Worm (Caenorhabditis elegans) whole organism, late embryonic: ENCODE data around the gene F36G9.13.
A peak's percentile ranks its signal among the peaks of the same experiment; 100 is the strongest.
"Not testable (repeated sequence)": the region's sequence is repeated elsewhere in the genome, so short reads cannot be mapped to it uniquely, and the experiment has no call there.

ENCODE experiments used
- C08G9.2 ChIP-seq: sonication (generic microtip); optimal IDR thresholded peaks from 2 replicates; lab custom pipeline; 2016; ENCODE audit warnings: mild to moderate bottlenecking, missing genetic modification characterization, moderate library complexity, missing compliant biosample characterization
- C38D4.7 ChIP-seq: fragments of 200-800 bp; sonication (Bioruptor generic); optimal IDR thresholded peaks from 2 replicates; lab custom pipeline; 2018; ENCODE audit warnings: mild to moderate bottlenecking, missing genetic modification characterization, moderate library complexity, missing compliant biosample characterization
- K02D7.2 ChIP-seq: sonication (generic microtip); optimal IDR thresholded peaks from 2 replicates; lab custom pipeline; 2017; ENCODE audit warnings: mild to moderate bottlenecking, missing genetic modification characterization, missing compliant biosample characterization
- K09A11.1 ChIP-seq: sonication (generic microtip); optimal IDR thresholded peaks from 2 replicates; lab custom pipeline; 2017; ENCODE audit warnings: antibody characterized with exemption, mild to moderate bottlenecking, missing genetic modification characterization, missing compliant biosample characterization; ENCODE audit not compliant: insufficient read depth
- Y22D7AL.16 ChIP-seq: sonication (generic microtip); optimal IDR thresholded peaks from 2 replicates; lab custom pipeline; 2016; ENCODE audit warnings: missing genetic modification characterization, missing compliant biosample characterization
- ama-1 ChIP-seq: fragments of 150-350 bp; optimal IDR thresholded peaks from 2 replicates; lab custom pipeline; 2014
- ceh-14 ChIP-seq: sonication (generic microtip); optimal IDR thresholded peaks from 2 replicates; lab custom pipeline; 2016; ENCODE audit warnings: missing genotype, missing genetic modification characterization, missing compliant biosample characterization
- ceh-18 ChIP-seq: sonication (generic microtip); optimal IDR thresholded peaks from 2 replicates; lab custom pipeline; 2016; ENCODE audit warnings: missing genetic modification characterization, missing compliant biosample characterization
- ceh-19 ChIP-seq: fragments of 200-800 bp; sonication (Bioruptor generic); optimal IDR thresholded peaks from 2 replicates; lab custom pipeline; 2018; ENCODE audit warnings: mild to moderate bottlenecking, missing genetic modification characterization, missing compliant biosample characterization
- ceh-2 ChIP-seq: sonication (generic microtip); optimal IDR thresholded peaks from 2 replicates; lab custom pipeline; 2016; ENCODE audit warnings: missing genotype, missing genetic modification characterization, missing compliant biosample characterization
- ceh-24 ChIP-seq: sonication (generic microtip); optimal IDR thresholded peaks from 2 replicates; lab custom pipeline; 2016; ENCODE audit warnings: mild to moderate bottlenecking, missing genetic modification characterization, missing compliant biosample characterization
- ceh-34 ChIP-seq: sonication (generic microtip); optimal IDR thresholded peaks from 2 replicates; lab custom pipeline; 2016; ENCODE audit warnings: mild to moderate bottlenecking, missing genetic modification characterization, missing compliant biosample characterization
- ceh-45 ChIP-seq: fragments of 200-800 bp; sonication (Bioruptor generic); IDR thresholded peaks from 2 replicates; pipeline ENCODE4 v1.3.6; 2022; ENCODE audit warnings: missing genetic modification reagents, missing genetic modification characterization, missing compliant biosample characterization
- ceh-48 ChIP-seq: sonication (generic microtip); optimal IDR thresholded peaks from 2 replicates; lab custom pipeline; 2016; ENCODE audit warnings: missing genetic modification characterization, inconsistent platforms, missing compliant biosample characterization
- che-1 ChIP-seq: sonication (generic microtip); optimal IDR thresholded peaks from 2 replicates; lab custom pipeline; 2016; ENCODE audit warnings: mild to moderate bottlenecking, missing genetic modification characterization, missing compliant biosample characterization
- dve-1 ChIP-seq: sonication (generic microtip); optimal IDR thresholded peaks from 2 replicates; lab custom pipeline; 2017; ENCODE audit warnings: antibody characterized with exemption, mild to moderate bottlenecking, missing genetic modification characterization, missing compliant biosample characterization
- ets-4 ChIP-seq: sonication (generic microtip); optimal IDR thresholded peaks from 2 replicates; lab custom pipeline; 2016; ENCODE audit warnings: missing genetic modification characterization, missing compliant biosample characterization
- fax-1 ChIP-seq: sonication (generic microtip); optimal IDR thresholded peaks from 2 replicates; lab custom pipeline; 2016; ENCODE audit warnings: missing genotype, missing genetic modification characterization, missing compliant biosample characterization
- fkh-10 ChIP-seq: fragments of 150-350 bp; optimal IDR thresholded peaks from 2 replicates; lab custom pipeline; 2014; ENCODE audit warnings: missing biosample characterization, missing genetic modification reagents, missing genetic modification characterization
- fkh-6 ChIP-seq: sonication (generic microtip); optimal IDR thresholded peaks from 2 replicates; lab custom pipeline; 2016; ENCODE audit warnings: missing genetic modification characterization, missing compliant biosample characterization
- gmeb-2 ChIP-seq: sonication (generic microtip); optimal IDR thresholded peaks from 2 replicates; lab custom pipeline; 2016; ENCODE audit warnings: missing genetic modification characterization, inconsistent platforms, missing compliant biosample characterization
- hlh-15 ChIP-seq: sonication (generic microtip); optimal IDR thresholded peaks from 2 replicates; lab custom pipeline; 2016; ENCODE audit warnings: missing genetic modification characterization, missing compliant biosample characterization
- hlh-30 ChIP-seq: sonication (generic microtip); optimal IDR thresholded peaks from 2 replicates; lab custom pipeline; 2017; ENCODE audit warnings: antibody characterized with exemption, missing genetic modification characterization, missing compliant biosample characterization; ENCODE audit not compliant: insufficient read depth
- hlh-6 ChIP-seq: sonication (generic microtip); optimal IDR thresholded peaks from 2 replicates; lab custom pipeline; 2016; ENCODE audit warnings: missing genotype, missing genetic modification characterization, missing compliant biosample characterization
- lim-6 ChIP-seq: sonication (generic microtip); optimal IDR thresholded peaks from 2 replicates; lab custom pipeline; 2016; ENCODE audit warnings: missing genetic modification characterization, missing compliant biosample characterization
- odd-2 ChIP-seq: sonication (generic microtip); optimal IDR thresholded peaks from 2 replicates; lab custom pipeline; 2017; ENCODE audit warnings: antibody characterized with exemption, mild to moderate bottlenecking, missing genetic modification characterization, missing compliant biosample characterization
- pat-9 ChIP-seq: fragments of 200-800 bp; sonication (Bioruptor generic); optimal IDR thresholded peaks from 2 replicates; lab custom pipeline; 2018; ENCODE audit warnings: mild to moderate bottlenecking, missing genetic modification characterization, moderate library complexity, missing compliant biosample characterization
- pax-1 ChIP-seq: fragments of 150-350 bp; optimal IDR thresholded peaks from 2 replicates; lab custom pipeline; 2014; ENCODE audit warnings: missing biosample characterization, missing genetic modification characterization
- pha-4 ChIP-seq: fragments of 150-350 bp; optimal IDR thresholded peaks from 2 replicates; lab custom pipeline; 2018; ENCODE audit warnings: missing biosample characterization, missing genetic modification reagents, missing genetic modification characterization
- pros-1 ChIP-seq: fragments of 150-350 bp; optimal IDR thresholded peaks from 2 replicates; lab custom pipeline; 2014; ENCODE audit warnings: missing biosample characterization, missing genetic modification reagents, missing genetic modification characterization
- ref-2 ChIP-seq: sonication (generic microtip); optimal IDR thresholded peaks from 2 replicates; lab custom pipeline; 2016; ENCODE audit warnings: missing genetic modification characterization, missing compliant biosample characterization
- rnt-1 ChIP-seq: sonication (generic microtip); optimal IDR thresholded peaks from 2 replicates; lab custom pipeline; 2016; ENCODE audit warnings: missing genetic modification characterization, missing compliant biosample characterization
- sdc-2 ChIP-seq: sonication (generic microtip); optimal IDR thresholded peaks from 2 replicates; lab custom pipeline; 2016; ENCODE audit warnings: missing genotype, missing genetic modification characterization, missing compliant biosample characterization
- syd-9 ChIP-seq: sonication (generic microtip); optimal IDR thresholded peaks from 2 replicates; lab custom pipeline; 2016; ENCODE audit warnings: mild to moderate bottlenecking, missing genetic modification characterization, moderate library complexity, missing compliant biosample characterization
- tbx-2 ChIP-seq: sonication (generic microtip); optimal IDR thresholded peaks from 2 replicates; lab custom pipeline; 2016; ENCODE audit warnings: missing genetic modification characterization, missing compliant biosample characterization
- tbx-7 ChIP-seq: sonication (generic microtip); optimal IDR thresholded peaks from 2 replicates; lab custom pipeline; 2016; ENCODE audit warnings: missing genotype, missing genetic modification characterization, missing compliant biosample characterization
- unc-3 ChIP-seq, 2 experiments: fragments of 200-800 bp in 1 of 2; sonication (Bioruptor generic) in 1 of 2; sonication (generic microtip) in 1 of 2; conservative IDR thresholded peaks in 1 of 2; optimal IDR thresholded peaks in 1 of 2; 2 replicates each; pipeline versions ENCODE4 v1.3.6 to Lab custom; 2016 to 2022; ENCODE audit warnings: missing compliant biosample characterization in 2 of 2, missing genetic modification characterization in 2 of 2, missing genetic modification reagents in 1 of 2
- unc-86 ChIP-seq: sonication (generic microtip); optimal IDR thresholded peaks from 2 replicates; lab custom pipeline; 2016; ENCODE audit warnings: missing genetic modification characterization, missing compliant biosample characterization
- zip-5 ChIP-seq: sonication (generic microtip); optimal IDR thresholded peaks from 2 replicates; lab custom pipeline; 2016; ENCODE audit warnings: missing genetic modification characterization, missing compliant biosample characterization
- ztf-16 ChIP-seq: sonication (generic microtip); optimal IDR thresholded peaks from 2 replicates; lab custom pipeline; 2017; ENCODE audit warnings: missing genetic modification characterization, missing compliant biosample characterization

F36G9.13 gene

ce11 chrV:15991850-15992249 is 8.8 kb downstream of the F36G9.13 start, which contains the start of gene C06C6.7:
C06C6.7 (plus strand) TSS chrV:15992150.
- TF ChIP-seq Y22D7AL.16 (tag; lab: Kevin White, UChicago); fax-1 (tag; lab: Kevin White, UChicago); odd-2: not testable (repeated sequence)

ce11 chrV:15996655-15997186 is 13.6 kb downstream of the F36G9.13 start, which contains the start of the genes C06C6.9 and C06C6.8:
C06C6.9 (minus strand) TSS chrV:15996755.
C06C6.8 (plus strand) TSS chrV:15997136.
- TF ChIP-seq fax-1 (tag; lab: Kevin White, UChicago) (no peak), zip-5 (tag; lab: Kevin White, UChicago) (no peak), hlh-6 (tag; lab: Kevin White, UChicago) (no peak), pat-9 (tag; lab: Kevin White, UChicago) (no peak), fkh-10 (GFP tag; lab: Kevin White, UChicago) (no peak), ceh-19 (GFP tag; lab: Kevin White, UChicago) (no peak), ceh-34 (no peak), ztf-16 (tag; lab: Kevin White, UChicago) (no peak), ceh-14 (tag; lab: Kevin White, UChicago) (no peak), C38D4.7 (GFP tag; lab: Kevin White, UChicago) (no peak), pha-4 (tag; lab: Kevin White, UChicago) (no peak), dve-1 (tag; lab: Kevin White, UChicago) (no peak), ceh-18 (tag; lab: Kevin White, UChicago) (no peak), Y22D7AL.16 (tag; lab: Kevin White, UChicago) (no peak), rnt-1 (tag; lab: Kevin White, UChicago) (no peak)

- TF ChIP-seq pros-1 (no peak), tbx-2 (no peak), hlh-30 (peak; percentile 15), che-1 (tag; lab: Kevin White, UChicago) (no peak), K09A11.1 (tag; lab: Kevin White, UChicago) (no peak), ama-1 (lab: Kevin White, UChicago) (no peak), lim-6 (tag; lab: Kevin White, UChicago) (no peak), unc-3 (GFP tag; conservative IDR thresholded peaks at IDR 0.05; lab: Robert Waterston, UW) (no peak), unc-3 (tag; optimal IDR thresholded peaks at IDR 0.05; lab: Kevin White, UChicago) (no peak)
These were observed 17.3 kb downstream of the F36G9.13 start, which contains the start of gene nhr-50 for ce11 chrV:16000433-16000832. nhr-50 (minus strand) TSS chrV:16000631.

- TF ChIP-seq K02D7.2 (tag; lab: Kevin White, UChicago) (no peak), ceh-24 (no peak), pha-4 (tag; lab: Kevin White, UChicago) (no peak), hlh-15 (tag; lab: Kevin White, UChicago) (no peak), K09A11.1 (tag; lab: Kevin White, UChicago) (no peak), C08G9.2 (tag; lab: Kevin White, UChicago) (no peak), ztf-16 (tag; lab: Kevin White, UChicago) (no peak), ceh-48 (no peak), tbx-7 (tag; lab: Kevin White, UChicago) (no peak), fax-1 (tag; lab: Kevin White, UChicago) (no peak), ceh-19 (GFP tag; lab: Kevin White, UChicago) (no peak)
These were observed 19.2 kb downstream of the F36G9.13 start, which contains the start of gene nhr-63 for ce11 chrV:16002288-16002687. nhr-63 (plus strand) TSS chrV:16002588.

- TF ChIP-seq fkh-6 (tag; lab: Kevin White, UChicago) (no peak), sdc-2 (no peak), ref-2 (no peak), ceh-2 (no peak), ceh-45 (GFP tag; lab: Robert Waterston, UW) (no peak), ztf-16 (tag; lab: Kevin White, UChicago) (no peak), zip-5 (tag; lab: Kevin White, UChicago) (no peak), ets-4 (tag; lab: Kevin White, UChicago) (no peak), unc-86 (no peak), gmeb-2 (tag; lab: Kevin White, UChicago) (no peak), K09A11.1 (tag; lab: Kevin White, UChicago) (no peak), che-1 (tag; lab: Kevin White, UChicago) (no peak), Y22D7AL.16 (tag; lab: Kevin White, UChicago) (no peak), tbx-7 (tag; lab: Kevin White, UChicago) (no peak), syd-9 (tag; lab: Kevin White, UChicago) (no peak), pha-4 (tag; lab: Kevin White, UChicago) (no peak), pax-1 (tag; lab: Kevin White, UChicago) (no peak), C08G9.2 (tag; lab: Kevin White, UChicago) (no peak)
These were observed 24.4 kb downstream of the F36G9.13 start, which contains the start of gene str-231 for ce11 chrV:16007505-16007904. str-231 (minus strand) TSS chrV:16007605.
